Worm (Caenorhabditis elegans): ENCODE results near the gene F48G7.10.

Gene F48G7.10

DNA sequence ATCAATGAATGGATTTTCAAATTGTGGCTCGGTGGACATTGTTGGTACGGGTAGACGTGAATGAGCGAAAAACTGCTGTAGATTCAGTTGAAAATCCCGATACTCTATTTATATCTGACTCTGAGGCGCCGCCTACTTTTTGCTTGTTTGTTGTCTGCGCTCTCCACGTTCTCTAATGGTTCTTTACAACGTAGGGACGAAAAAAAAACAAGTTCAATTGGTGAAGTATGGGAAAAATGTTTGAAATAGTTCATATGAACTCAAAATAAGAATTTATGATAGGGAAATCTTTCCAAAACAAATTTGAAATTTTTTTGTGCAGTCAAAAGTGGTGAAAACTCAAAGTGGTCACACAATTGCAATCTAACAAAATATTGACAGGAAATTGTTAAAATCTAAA lies at the start of gene F48G7.10:
Gene F48G7.10 (minus strand): TSS at position 101 of the 400 bp plus-strand sequence.
- TF ChIP-seq him-1 (tag; optimal IDR thresholded peaks at IDR 0.05): no peak

DNA sequence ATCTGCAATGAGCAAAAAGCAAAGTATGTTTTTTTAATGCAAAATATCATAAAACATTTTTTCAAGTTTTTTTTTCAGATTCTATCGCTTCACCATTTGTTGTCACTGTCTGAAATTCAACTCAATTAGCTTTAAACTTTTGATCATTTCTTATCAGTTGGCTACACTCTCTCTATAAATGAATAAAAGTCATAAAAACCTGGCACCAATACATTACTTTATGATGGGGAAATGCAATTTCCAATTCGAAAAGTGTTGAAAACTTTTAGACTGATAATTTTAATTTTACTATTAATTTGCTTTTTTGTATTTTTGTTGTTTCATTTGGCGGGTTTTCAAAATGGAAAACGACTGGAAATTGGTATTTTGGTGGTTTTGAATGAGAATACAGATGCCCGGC lies 49.1 kb upstream of the F48G7.10 start, which contains the start of gene F31F4.1:
Gene F31F4.1 (plus strand): TSS at position 203 of the 400 bp plus-strand sequence.
- no peak for TF ChIP-seq W03F9.2 (tag; optimal IDR thresholded peaks at IDR 0.05)
- no peak for TF ChIP-seq him-1 (tag; optimal IDR thresholded peaks at IDR 0.05)
- no peak for TF ChIP-seq dao-5 (tag; optimal IDR thresholded peaks at IDR 0.05)

DNA sequence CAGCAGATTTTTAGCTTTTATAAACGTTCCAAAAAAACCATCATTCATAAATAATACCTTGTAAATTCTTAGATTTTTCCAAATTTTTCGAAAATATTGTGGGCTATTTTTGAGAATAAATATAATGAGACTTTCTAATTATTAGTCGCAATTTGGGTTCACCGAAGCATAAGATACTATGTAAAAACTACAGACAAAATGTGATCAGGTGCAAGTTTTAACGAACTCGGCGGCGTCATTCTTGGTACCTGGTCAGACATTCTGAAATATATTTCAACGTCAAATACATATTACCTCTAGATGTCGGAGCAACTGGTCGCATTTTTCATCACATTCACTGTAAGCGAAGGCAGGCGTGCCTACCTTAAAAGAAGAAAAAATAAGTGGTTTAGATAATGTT lies 47.3 kb upstream of the F48G7.10 start, which contains the start of gene srx-23:
Gene srx-23 (plus strand): TSS at position 301 of the 400 bp plus-strand sequence.
- TF ChIP-seq dao-5 (tag; optimal IDR thresholded peaks at IDR 0.05): no peak
- no peak for TF ChIP-seq W03F9.2 (tag; optimal IDR thresholded peaks at IDR 0.05)
- TF ChIP-seq him-1 (tag; optimal IDR thresholded peaks at IDR 0.05): no peak

DNA sequence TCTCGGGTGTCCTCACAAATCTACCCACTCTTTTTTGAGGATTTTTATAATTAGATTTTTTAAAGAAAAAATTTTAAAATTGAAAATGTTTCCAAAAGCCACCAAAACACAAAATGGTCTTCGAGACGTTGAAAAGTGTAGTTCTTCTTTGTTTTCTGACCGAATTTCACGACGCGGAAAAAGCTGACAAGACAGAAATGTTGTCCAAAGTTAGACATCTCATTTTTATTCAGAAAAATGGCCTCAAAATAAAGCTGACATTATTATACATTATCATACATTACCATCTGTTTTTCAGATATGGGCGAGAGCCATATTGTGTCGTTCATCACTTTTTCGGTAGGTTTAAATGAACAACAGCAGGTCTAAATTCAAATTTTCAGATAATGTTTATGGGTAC lies 44.9 kb upstream of the F48G7.10 start, which contains the start of gene srx-22:
Gene srx-22 (plus strand): TSS at position 301 of the 400 bp plus-strand sequence.
- TF ChIP-seq dao-5 (tag; optimal IDR thresholded peaks at IDR 0.05): no peak
- TF ChIP-seq W03F9.2 (tag; optimal IDR thresholded peaks at IDR 0.05): no peak
- no peak for TF ChIP-seq him-1 (tag; optimal IDR thresholded peaks at IDR 0.05)

DNA sequence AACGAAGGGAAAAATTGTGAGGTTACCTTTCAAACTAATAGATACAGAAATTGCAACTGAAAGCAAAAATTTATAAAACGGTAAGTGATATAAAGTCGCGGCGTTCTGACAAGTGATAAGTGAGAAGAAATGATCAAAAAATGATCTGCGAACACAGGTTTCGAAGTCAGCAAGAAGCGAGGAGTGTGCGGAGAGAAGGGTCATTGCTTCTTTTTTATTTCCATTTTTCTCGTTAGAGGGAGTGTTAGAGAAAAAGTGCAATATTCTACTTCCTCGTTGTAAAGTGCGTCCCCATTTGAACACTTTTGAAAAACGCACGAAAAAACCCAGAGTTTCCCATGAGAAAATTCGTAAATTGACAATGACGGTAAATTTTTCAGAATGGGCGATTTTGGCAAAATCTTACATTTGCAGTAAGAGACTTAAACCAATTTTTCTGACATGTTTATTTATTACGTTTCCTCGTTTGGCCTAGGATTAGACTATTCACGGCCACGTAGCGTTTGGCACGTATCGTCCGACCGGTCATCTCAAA lies 41.9 kb upstream of the F48G7.10 start, which contains the start of the genes fbxa-72 and srx-21:
Gene fbxa-72 (minus strand): TSS at position 204 of the 535 bp plus-strand sequence.
Gene srx-21 (plus strand): TSS at position 485 of the 535 bp plus-strand sequence.
- no peak for TF ChIP-seq him-1 (tag; optimal IDR thresholded peaks at IDR 0.05)
- TF ChIP-seq dao-5 (tag; optimal IDR thresholded peaks at IDR 0.05): no peak
- peak; percentile 4 for TF ChIP-seq W03F9.2 (tag; optimal IDR thresholded peaks at IDR 0.05)

DNA sequence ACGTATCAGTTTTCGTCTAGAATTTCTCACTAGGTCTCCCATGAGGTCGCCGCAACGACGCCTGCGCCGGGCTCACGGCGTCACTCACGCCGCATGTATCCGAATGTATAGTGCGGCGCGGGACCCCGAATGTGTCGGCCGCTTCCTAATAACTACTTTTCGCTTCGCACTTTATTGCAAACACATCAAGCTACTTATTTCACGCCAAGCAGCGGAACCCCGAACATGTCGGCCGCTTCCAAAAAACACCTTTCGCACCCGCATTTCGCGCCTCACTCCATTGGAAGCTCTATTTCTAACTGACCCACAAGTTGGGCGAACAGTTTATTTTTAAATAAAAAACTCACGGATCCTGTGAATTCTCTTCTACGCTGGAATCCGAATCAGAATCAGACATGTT lies 41.3 kb upstream of the F48G7.10 start:
- TF ChIP-seq him-1 (tag; optimal IDR thresholded peaks at IDR 0.05) (no peak), dao-5 (tag; optimal IDR thresholded peaks at IDR 0.05) (no peak), W03F9.2 (tag; optimal IDR thresholded peaks at IDR 0.05) (no peak)

DNA sequence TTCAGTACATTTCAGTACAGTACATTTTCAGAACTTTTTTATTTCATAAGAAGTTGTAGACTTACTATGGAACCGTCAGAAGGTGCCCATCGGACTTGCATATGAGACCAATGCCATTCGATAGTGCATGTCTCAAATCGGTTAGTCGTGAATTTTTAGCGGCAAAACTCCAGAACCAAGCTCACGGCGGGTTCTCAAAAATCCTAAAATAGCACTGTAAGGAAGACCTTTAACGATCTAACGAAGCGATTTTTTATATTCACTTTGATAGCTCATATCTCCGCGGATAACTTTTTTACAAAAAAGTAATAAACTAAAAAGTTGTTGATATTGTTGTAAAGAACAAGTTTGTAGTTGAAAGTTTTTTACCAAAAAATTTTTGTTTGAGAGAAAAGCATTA lies 39.5 kb upstream of the F48G7.10 start, which contains the start of gene sru-25:
Gene sru-25 (minus strand): TSS at position 101 of the 400 bp plus-strand sequence.
- TF ChIP-seq him-1 (tag; optimal IDR thresholded peaks at IDR 0.05) (no peak), W03F9.2 (tag; optimal IDR thresholded peaks at IDR 0.05) (no peak), dao-5 (tag; optimal IDR thresholded peaks at IDR 0.05) (no peak)

DNA sequence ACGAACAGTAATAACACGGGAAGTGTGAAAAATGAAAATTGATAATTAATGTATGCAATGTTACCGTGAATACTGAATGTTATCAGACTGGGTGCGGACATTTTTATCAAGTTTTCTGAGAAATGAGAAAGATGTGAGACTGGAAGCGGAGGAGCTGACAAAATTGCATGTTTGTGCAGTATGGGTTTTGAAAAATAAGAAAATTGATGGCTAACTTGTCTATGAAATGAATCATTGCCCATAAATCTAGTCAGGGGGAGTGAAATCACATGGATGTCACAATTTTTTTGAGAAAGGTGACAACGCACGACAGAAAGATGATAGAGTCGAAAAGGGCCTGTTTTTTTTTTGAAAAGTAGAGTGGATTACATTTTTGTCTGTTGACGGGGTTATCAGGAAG lies 36.6 kb upstream of the F48G7.10 start, which contains the start of gene sru-24:
Gene sru-24 (minus strand): TSS at position 101 of the 400 bp plus-strand sequence.
- TF ChIP-seq him-1 (tag; optimal IDR thresholded peaks at IDR 0.05) (no peak), dao-5 (tag; optimal IDR thresholded peaks at IDR 0.05) (no peak), W03F9.2 (tag; optimal IDR thresholded peaks at IDR 0.05) (no peak)

DNA sequence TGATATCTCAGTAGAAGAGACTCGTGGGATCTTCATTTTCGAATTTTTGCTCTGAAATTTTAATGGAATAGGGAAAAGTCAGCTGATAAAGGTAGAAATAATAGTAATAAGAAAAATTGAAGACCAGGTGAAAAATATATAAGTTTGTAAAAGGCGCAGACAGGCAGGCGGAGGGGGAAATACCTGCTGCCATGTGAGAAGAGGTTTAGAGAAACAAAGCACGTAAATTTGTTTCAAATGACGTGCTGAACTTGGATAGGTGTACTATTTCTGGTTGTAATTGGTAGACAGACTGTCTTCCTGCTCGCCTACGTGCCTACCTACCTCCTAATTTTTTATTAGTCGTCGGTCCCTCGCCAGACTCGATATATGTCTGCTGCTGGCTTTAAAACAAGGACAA lies 32.7 kb upstream of the F48G7.10 start, which contains the start of gene nhr-180:
Gene nhr-180 (minus strand): TSS at position 52 of the 400 bp plus-strand sequence.
- no peak for TF ChIP-seq dao-5 (tag; optimal IDR thresholded peaks at IDR 0.05)
- no peak for TF ChIP-seq W03F9.2 (tag; optimal IDR thresholded peaks at IDR 0.05)
- TF ChIP-seq him-1 (tag; optimal IDR thresholded peaks at IDR 0.05): no peak

DNA sequence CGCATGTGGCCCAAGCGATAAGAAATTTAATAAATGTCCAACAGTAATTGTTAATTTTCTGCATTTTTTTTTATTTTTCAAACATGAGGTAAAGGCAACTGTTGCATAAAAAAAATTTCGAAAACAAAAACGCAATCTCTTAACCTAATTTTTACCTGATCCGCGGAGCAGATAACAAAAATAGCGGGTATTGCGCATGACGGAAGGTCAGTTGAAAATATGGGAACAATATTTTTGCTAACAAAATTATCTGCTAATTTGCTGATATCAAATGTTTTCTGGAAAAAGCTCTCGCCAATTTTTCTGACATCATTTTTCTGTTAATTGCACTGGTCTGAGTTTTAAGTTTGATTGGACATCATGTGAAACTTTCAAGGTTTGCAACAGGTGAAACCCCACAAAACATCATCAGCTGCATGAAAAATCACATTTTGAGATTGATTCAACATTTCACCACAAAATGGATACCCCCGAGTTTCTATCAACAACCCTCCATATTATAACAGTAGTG lies 29.6 kb upstream of the F48G7.10 start, which contains the start of the genes F31F4.11 and srh-266:
Gene F31F4.11 (minus strand): TSS at position 101 of the 511 bp plus-strand sequence.
Gene srh-266 (plus strand): TSS at position 461 of the 511 bp plus-strand sequence.
- TF ChIP-seq him-1 (tag; optimal IDR thresholded peaks at IDR 0.05) (no peak), dao-5 (tag; optimal IDR thresholded peaks at IDR 0.05) (no peak), W03F9.2 (tag; optimal IDR thresholded peaks at IDR 0.05) (no peak)

DNA sequence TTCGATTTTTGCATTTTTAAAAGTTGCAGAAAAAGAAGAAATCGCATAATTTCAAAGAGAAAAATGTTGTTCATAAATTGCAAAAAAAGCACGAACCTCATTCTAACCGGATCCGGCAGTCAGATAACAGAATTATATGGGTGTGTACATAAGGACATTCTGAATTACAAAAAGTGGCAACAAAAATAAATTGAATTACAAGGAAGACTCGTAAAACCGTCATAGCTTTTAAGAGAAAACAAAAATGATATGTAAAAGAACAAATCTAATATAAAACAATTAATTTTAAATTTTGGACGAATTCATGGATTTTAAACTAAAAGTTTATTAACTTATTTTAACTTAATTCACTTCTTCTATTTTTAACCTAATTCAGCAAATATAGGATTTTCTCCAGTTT lies 25.5 kb upstream of the F48G7.10 start, which contains the start of gene F31F4.17:
Gene F31F4.17 (minus strand): TSS at position 101 of the 400 bp plus-strand sequence.
- no peak for TF ChIP-seq W03F9.2 (tag; optimal IDR thresholded peaks at IDR 0.05)
- no peak for TF ChIP-seq dao-5 (tag; optimal IDR thresholded peaks at IDR 0.05)
- TF ChIP-seq him-1 (tag; optimal IDR thresholded peaks at IDR 0.05): no peak

DNA sequence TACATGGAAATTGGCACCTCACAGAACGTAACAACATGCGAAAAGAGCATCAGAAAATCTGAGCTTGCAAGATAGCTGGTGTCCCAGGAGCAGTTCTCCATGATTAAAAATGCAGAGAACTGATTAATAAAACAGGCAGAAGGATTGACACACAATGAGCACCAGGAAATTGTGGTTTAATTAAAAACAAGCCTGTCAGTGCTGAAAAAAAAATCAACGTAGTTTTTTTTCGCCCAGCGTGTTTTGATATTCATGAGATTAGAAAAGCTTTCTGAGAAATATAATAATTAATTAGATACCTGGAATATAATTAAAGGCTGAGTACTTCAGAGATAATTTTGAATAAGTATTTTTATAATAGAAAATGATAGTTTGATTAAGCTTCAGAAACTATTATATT lies 22.9 kb upstream of the F48G7.10 start, which contains the start of gene srh-246:
Gene srh-246 (minus strand): TSS at position 101 of the 400 bp plus-strand sequence.
- TF ChIP-seq W03F9.2 (tag; optimal IDR thresholded peaks at IDR 0.05) (no peak), dao-5 (tag; optimal IDR thresholded peaks at IDR 0.05) (no peak), him-1 (tag; optimal IDR thresholded peaks at IDR 0.05) (no peak)

DNA sequence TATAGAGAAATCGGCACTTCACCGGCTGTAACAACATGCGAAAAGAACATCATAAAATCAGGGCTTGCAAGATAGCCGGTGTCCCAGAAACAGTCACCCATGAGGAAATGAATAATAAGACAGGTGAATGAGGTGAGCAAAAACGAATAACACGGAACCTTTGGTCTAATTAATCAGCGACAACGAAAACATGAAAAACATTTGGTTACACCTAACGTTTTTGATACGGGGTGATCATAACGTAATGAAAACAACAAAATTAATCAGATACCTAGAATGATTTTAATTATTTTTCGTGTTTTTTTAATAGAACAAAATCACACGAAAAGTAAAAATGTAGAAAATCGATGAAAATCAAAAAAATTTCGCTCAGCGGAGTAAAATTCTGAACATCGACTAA lies 21.1 kb upstream of the F48G7.10 start, which contains the start of gene srh-245:
Gene srh-245 (minus strand): TSS at position 101 of the 400 bp plus-strand sequence.
- TF ChIP-seq dao-5 (tag; optimal IDR thresholded peaks at IDR 0.05) (no peak), him-1 (tag; optimal IDR thresholded peaks at IDR 0.05) (no peak), W03F9.2 (tag; optimal IDR thresholded peaks at IDR 0.05) (no peak)

DNA sequence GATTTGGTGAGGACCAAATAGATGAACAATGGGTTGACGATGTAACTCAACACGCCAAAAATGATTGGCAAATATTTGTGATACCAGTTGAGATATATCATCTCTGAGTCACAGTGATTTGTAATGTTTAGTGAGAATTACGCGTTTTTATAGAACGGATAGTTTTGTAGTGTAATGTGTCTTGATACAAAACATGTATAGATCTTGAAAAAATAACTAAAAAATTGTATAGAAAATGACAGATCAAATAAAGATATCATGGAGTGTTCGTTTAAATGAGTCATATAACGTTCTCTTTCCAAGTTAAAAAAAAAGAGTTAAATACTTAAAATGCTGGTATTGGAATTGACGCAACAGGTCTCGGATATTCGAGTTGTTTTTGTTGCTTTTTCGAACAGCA lies 19.6 kb upstream of the F48G7.10 start, which contains the start of gene srj-6:
Gene srj-6 (minus strand): TSS at position 101 of the 400 bp plus-strand sequence.
- TF ChIP-seq W03F9.2 (tag; optimal IDR thresholded peaks at IDR 0.05) (no peak), him-1 (tag; optimal IDR thresholded peaks at IDR 0.05) (no peak), dao-5 (tag; optimal IDR thresholded peaks at IDR 0.05) (no peak)
